Fruit fly (Drosophila melanogaster): Measurements from ENCODE around the gene CG5162.
A peak's percentile ranks its signal among the peaks of the same experiment; 100 is the strongest.

CG5162 gene

dm6 chrX:17178484-17178921 lies 36.6 kb upstream of the CG5162 start (continued):
- peak; percentile 90 for TF ChIP-seq pnt (GFP tag; optimal IDR thresholded peaks at IDR 0.05)
- no peak for TF ChIP-seq mld (GFP tag; IDR thresholded peaks at IDR 0.05; ENCODE audit: partially characterized antibody)
- TF ChIP-seq CG10462 (GFP tag; optimal IDR thresholded peaks at IDR 0.05): peak; percentile 26
- peak; percentile 96 for TF ChIP-seq onecut (GFP tag; IDR thresholded peaks at IDR 0.05)
- no peak for TF ChIP-seq hb (GFP tag; IDR thresholded peaks at IDR 0.05; ENCODE audit: partially characterized antibody)
- peak; percentile 93 for TF ChIP-seq CG11696 (GFP tag; IDR thresholded peaks at IDR 0.05)
- peak; percentile 47 for TF ChIP-seq her (GFP tag; optimal IDR thresholded peaks at IDR 0.05)
- peak; percentile 88 for TF ChIP-seq grn (GFP tag; optimal IDR thresholded peaks at IDR 0.05)
- TF ChIP-seq sc (optimal IDR thresholded peaks at IDR 0.05): no peak
- no peak for TF ChIP-seq sc (GFP tag; optimal IDR thresholded peaks at IDR 0.05)
- TF ChIP-seq Atf3 (GFP tag; optimal IDR thresholded peaks at IDR 0.05): no peak
- TF ChIP-seq rib (GFP tag; IDR thresholded peaks at IDR 0.05): peak; percentile 96
- TF ChIP-seq CG10565 (GFP tag; optimal IDR thresholded peaks at IDR 0.05): peak; percentile 77
- no peak for TF ChIP-seq CG9609 (GFP tag; optimal IDR thresholded peaks at IDR 0.05)
- peak; percentile 99 for TF ChIP-seq CG9727 (GFP tag; optimal IDR thresholded peaks at IDR 0.05)
- TF ChIP-seq CG11398 (GFP tag; optimal IDR thresholded peaks at IDR 0.05): peak; percentile 33
- no peak for TF ChIP-seq CG4707 (GFP tag; optimal IDR thresholded peaks at IDR 0.05)
- no peak for TF ChIP-seq shn (GFP tag; optimal IDR thresholded peaks at IDR 0.05)
- TF ChIP-seq H15 (GFP tag; IDR thresholded peaks at IDR 0.05): peak; percentile 99
- TF ChIP-seq E2f2 (GFP tag; IDR thresholded peaks at IDR 0.05): peak; percentile 82
- peak; percentile 95 for TF ChIP-seq eyg (GFP tag; optimal IDR thresholded peaks at IDR 0.05)
- TF ChIP-seq bab2 (GFP tag; optimal IDR thresholded peaks at IDR 0.05): peak; percentile 98
- no peak for TF ChIP-seq fu2 (GFP tag; optimal IDR thresholded peaks at IDR 0.05)
- peak; percentile 75 for TF ChIP-seq CG16863 (GFP tag; optimal IDR thresholded peaks at IDR 0.05)
- TF ChIP-seq mirr (GFP tag; optimal IDR thresholded peaks at IDR 0.05): peak; percentile 62
- TF ChIP-seq CG1792 (GFP tag; optimal IDR thresholded peaks at IDR 0.05): peak; percentile 88
- peak in 1 of 2 experiments; percentile 86 for TF ChIP-seq chif (GFP tag; optimal IDR thresholded peaks at IDR 0.05)
- TF ChIP-seq CG13296 (GFP tag; optimal IDR thresholded peaks at IDR 0.05): peak; percentile 97
- no peak for TF ChIP-seq CG12942 (GFP tag; optimal IDR thresholded peaks at IDR 0.05)
- peak; percentile 98 for TF ChIP-seq MBD-R2 (GFP tag; IDR thresholded peaks at IDR 0.05)
- no peak for TF ChIP-seq CG43689 (GFP tag; IDR thresholded peaks at IDR 0.05)
- peak; percentile 98 for TF ChIP-seq CG2678 (tag; optimal IDR thresholded peaks at IDR 0.05)
- peak; percentile 74 for TF ChIP-seq ftz-f1 (GFP tag; optimal IDR thresholded peaks at IDR 0.05)
- TF ChIP-seq CG1647 (GFP tag; optimal IDR thresholded peaks at IDR 0.05): peak; percentile 93
- TF ChIP-seq sima (GFP tag; optimal IDR thresholded peaks at IDR 0.05): peak; percentile 87
- TF ChIP-seq Elba2 (GFP tag; optimal IDR thresholded peaks at IDR 0.05): peak; percentile 65
- TF ChIP-seq jigr1 (GFP tag; IDR thresholded peaks at IDR 0.05): peak; percentile 97
- peak; percentile 93 for TF ChIP-seq CG8359 (GFP tag; optimal IDR thresholded peaks at IDR 0.05; ENCODE audit: borderline replicate concordance)
- peak; percentile 82 for TF ChIP-seq sug (tag; optimal IDR thresholded peaks at IDR 0.05)
- TF ChIP-seq MTF-1 (GFP tag; optimal IDR thresholded peaks at IDR 0.05; ENCODE audit: borderline replicate concordance): peak; percentile 93
- TF ChIP-seq CG7271 (tag; optimal IDR thresholded peaks at IDR 0.05): peak; percentile 93
- TF ChIP-seq gsb (GFP tag; IDR thresholded peaks at IDR 0.05): peak; percentile 97
- TF ChIP-seq Pdp1 (GFP tag; optimal IDR thresholded peaks at IDR 0.05): peak; percentile 93 to 98
- peak; percentile 98 for TF ChIP-seq danr (GFP tag; IDR thresholded peaks at IDR 0.05)
- peak; percentile 77 for TF ChIP-seq kni (GFP tag; optimal IDR thresholded peaks at IDR 0.05)
- peak; percentile 96 for TF ChIP-seq Ravus (GFP tag; IDR thresholded peaks at IDR 0.05)
- peak; percentile 83 for TF ChIP-seq D19B (GFP tag; optimal IDR thresholded peaks at IDR 0.05)
- TF ChIP-seq knrl (GFP tag; IDR thresholded peaks at IDR 0.05; ENCODE audit: partially characterized antibody): no peak
- peak; percentile 70 for TF ChIP-seq stwl (tag; optimal IDR thresholded peaks at IDR 0.05)
- TF ChIP-seq hkb (optimal IDR thresholded peaks at IDR 0.05): no peak
- peak; percentile 99 for TF ChIP-seq hkb (GFP tag; IDR thresholded peaks at IDR 0.05)
- no peak for TF ChIP-seq tio (GFP tag; optimal IDR thresholded peaks at IDR 0.05)
